Worm (Caenorhabditis elegans): Measurements from ENCODE around the gene atg-7.

- TF ChIP-seq flt-1 (GFP tag; IDR thresholded peaks at IDR 0.05) (no peak), klf-2 (GFP tag; conservative IDR thresholded peaks at IDR 0.05) (no peak), ref-1 (GFP tag; conservative IDR thresholded peaks at IDR 0.05) (no peak), ztf-23 (GFP tag; IDR thresholded peaks at IDR 0.05) (no peak), cog-1 (tag; optimal IDR thresholded peaks at IDR 0.05) (no peak), med-1 (GFP tag; optimal IDR thresholded peaks at IDR 0.05; ENCODE audit: insufficient read depth) (no peak), ztf-29 (GFP tag; IDR thresholded peaks at IDR 0.05) (no peak), T22C8.4 (GFP tag; IDR thresholded peaks at IDR 0.05) (no peak)
These were observed 20.5 kb upstream of the atg-7 start, which contains the start of gene srlf-18 for ce11 chrIV:11101383-11101782.
